Fruit fly (Drosophila melanogaster) whole organism, embryonic: ENCODE data around the gene Idgf3.

Source experiments
- Asciz ChIP-seq: fragments of 200-800 bp; sonication (Bioruptor generic); optimal IDR thresholded peaks from 2 replicates; lab custom pipeline; 2017; ENCODE audit warnings: missing biosample characterization, mild to moderate bottlenecking, missing genetic modification characterization, missing genetic modification reagents
- Blimp-1 ChIP-seq: fragments of 200-800 bp; sonication (Bioruptor generic); optimal IDR thresholded peaks from 3 replicates; lab custom pipeline; 2018; ENCODE audit warnings: missing biosample characterization, missing genetic modification characterization, mild to moderate bottlenecking, moderate library complexity, missing genetic modification reagents
- CG12391 ChIP-seq: fragments of 200-800 bp; sonication (Bioruptor generic); optimal IDR thresholded peaks from 3 replicates; lab custom pipeline; 2018; ENCODE audit warnings: missing biosample characterization, mild to moderate bottlenecking, missing genetic modification characterization, moderate library complexity
- CG13775 ChIP-seq: fragments of 200-800 bp; sonication (Bioruptor generic); optimal IDR thresholded peaks from 3 replicates; lab custom pipeline; 2017; ENCODE audit warnings: missing biosample characterization, mild to moderate bottlenecking, missing genetic modification characterization
- CG13894 ChIP-seq: fragments of 200-800 bp; sonication (Bioruptor generic); optimal IDR thresholded peaks from 3 replicates; lab custom pipeline; 2018; ENCODE audit warnings: missing biosample characterization, mild to moderate bottlenecking, missing genetic modification characterization, moderate library complexity
- CG14710 ChIP-seq: fragments of 200-800 bp; sonication (Bioruptor generic); optimal IDR thresholded peaks from 3 replicates; lab custom pipeline; 2019; ENCODE audit warnings: missing biosample characterization, mild to moderate bottlenecking, missing genetic modification characterization, moderate library complexity
- CG17328 ChIP-seq: fragments of 200-800 bp; sonication (Bioruptor generic); IDR thresholded peaks from 2 replicates; pipeline ENCODE4 v1.3.6; 2022; ENCODE audit warnings: missing biosample characterization, missing genetic modification characterization
- CG17385 ChIP-seq: fragments of 200-800 bp; sonication (Bioruptor generic); optimal IDR thresholded peaks from 3 replicates; lab custom pipeline; 2018; ENCODE audit warnings: missing biosample characterization, mild to moderate bottlenecking, missing genetic modification characterization
- CG17568 ChIP-seq: fragments of 200-800 bp; sonication (Bioruptor generic); optimal IDR thresholded peaks from 2 replicates; lab custom pipeline; 2018; ENCODE audit warnings: missing biosample characterization, mild to moderate bottlenecking, missing genetic modification characterization, moderate library complexity
- CG18619 ChIP-seq: fragments of 200-800 bp; sonication (Bioruptor generic); optimal IDR thresholded peaks from 3 replicates; lab custom pipeline; 2017; ENCODE audit warnings: missing biosample characterization, mild to moderate bottlenecking, missing genetic modification characterization
- CG2120 ChIP-seq: fragments of 200-800 bp; sonication (Bioruptor generic); optimal IDR thresholded peaks from 3 replicates; lab custom pipeline; 2016; ENCODE audit warnings: missing biosample characterization, missing genetic modification characterization
- CG30020 ChIP-seq: fragments of 200-800 bp; optimal IDR thresholded peaks from 2 replicates; lab custom pipeline; 2019; ENCODE audit warnings: missing biosample characterization, mild to moderate bottlenecking, missing genetic modification characterization, moderate library complexity
- CG30403 ChIP-seq: fragments of 200-800 bp; sonication (Bioruptor generic); optimal IDR thresholded peaks from 3 replicates; lab custom pipeline; 2016; ENCODE audit warnings: missing biosample characterization, missing genetic modification characterization
- CG3163 ChIP-seq: fragments of 200-800 bp; sonication (Bioruptor generic); optimal IDR thresholded peaks from 3 replicates; lab custom pipeline; 2016; ENCODE audit warnings: missing biosample characterization, missing genetic modification characterization
- CG3281 ChIP-seq: fragments of 200-800 bp; sonication (Bioruptor generic); optimal IDR thresholded peaks from 3 replicates; lab custom pipeline; 2017; ENCODE audit warnings: missing biosample characterization, mild to moderate bottlenecking, missing genetic modification characterization
- CG34224 ChIP-seq: fragments of 200-800 bp; sonication (Bioruptor generic); IDR thresholded peaks from 3 replicates; pipeline ENCODE4 v1.3.6; 2022; ENCODE audit warnings: missing biosample characterization, missing genetic modification characterization; ENCODE audit not compliant: partially characterized antibody
- CG34376 ChIP-seq: fragments of 200-800 bp; sonication (Bioruptor generic); optimal IDR thresholded peaks from 2 replicates; lab custom pipeline; 2018; ENCODE audit warnings: missing biosample characterization, mild to moderate bottlenecking, missing genetic modification characterization
- CG34422 ChIP-seq: fragments of 200-800 bp; sonication (Bioruptor generic); IDR thresholded peaks from 3 replicates; pipeline ENCODE4 v1.3.6; 2022; ENCODE audit warnings: missing biosample characterization, missing genetic modification characterization
- CG5953 ChIP-seq: fragments of 200-800 bp; sonication (Bioruptor generic); IDR thresholded peaks from 2 replicates; pipeline ENCODE4 v1.3.6; 2022; ENCODE audit warnings: missing biosample characterization, missing genetic modification characterization
- CG6683 ChIP-seq: fragments of 200-800 bp; sonication (Bioruptor generic); optimal IDR thresholded peaks from 2 replicates; lab custom pipeline; 2017; ENCODE audit warnings: missing biosample characterization, mild to moderate bottlenecking, missing genetic modification characterization, missing genetic modification reagents
- CG7928 ChIP-seq: fragments of 200-800 bp; sonication (Bioruptor generic); optimal IDR thresholded peaks from 2 replicates; lab custom pipeline; 2017; ENCODE audit warnings: missing biosample characterization, mild to moderate bottlenecking, missing genetic modification characterization
- CG8281 ChIP-seq: fragments of 200-800 bp; sonication (Bioruptor generic); optimal IDR thresholded peaks from 2 replicates; lab custom pipeline; 2018; ENCODE audit warnings: missing biosample characterization, mild to moderate bottlenecking, missing genetic modification characterization, moderate library complexity
- Deaf1 ChIP-seq: fragments of 200-800 bp; optimal IDR thresholded peaks from 3 replicates; lab custom pipeline; 2019; ENCODE audit warnings: missing biosample characterization, mild to moderate bottlenecking, missing genetic modification characterization, moderate library complexity
- Fer1 ChIP-seq: fragments of 200-800 bp; sonication (Bioruptor generic); optimal IDR thresholded peaks from 2 replicates; lab custom pipeline; 2017; ENCODE audit warnings: missing biosample characterization, mild to moderate bottlenecking, missing genetic modification characterization
- Gsc ChIP-seq: fragments of 200-800 bp; sonication (Bioruptor generic); IDR thresholded peaks from 2 replicates; pipeline ENCODE4 v1.3.6; 2022; ENCODE audit warnings: missing biosample characterization, missing genetic modification characterization
- HHEX ChIP-seq: fragments of 200-800 bp; sonication (Bioruptor generic); optimal IDR thresholded peaks from 3 replicates; lab custom pipeline; 2017; ENCODE audit warnings: missing biosample characterization, mild to moderate bottlenecking, missing genetic modification characterization, missing genetic modification reagents
- Lhr ChIP-seq: fragments of 200-800 bp; sonication (Bioruptor generic); optimal IDR thresholded peaks from 3 replicates; lab custom pipeline; 2017; ENCODE audit warnings: mild to moderate bottlenecking, missing biosample characterization, missing genetic modification reagents, missing genetic modification characterization
- Med ChIP-seq: fragments of 200-800 bp; sonication (Bioruptor generic); peaks from one replicate; lab custom pipeline; 2016; ENCODE audit warnings: missing biosample characterization, missing genetic modification characterization, mild to moderate bottlenecking, inconsistent platforms, moderate library complexity
- Oli ChIP-seq: fragments of 200-800 bp; sonication (Bioruptor generic); optimal IDR thresholded peaks from 2 replicates; lab custom pipeline; 2018; ENCODE audit warnings: missing biosample characterization, mild to moderate bottlenecking, missing genetic modification characterization, moderate library complexity
- Pdp1 ChIP-seq, 2 experiments: fragments of 200-800 bp; sonication (Bioruptor generic); optimal IDR thresholded peaks; 3 replicates each; lab custom pipeline; 2016; ENCODE audit warnings: missing biosample characterization in 2 of 2, missing genetic modification characterization in 2 of 2, mild to moderate bottlenecking in 1 of 2, moderate library complexity in 1 of 2
- Vsx1 ChIP-seq: fragments of 200-800 bp; sonication (Bioruptor generic); optimal IDR thresholded peaks from 2 replicates; lab custom pipeline; 2017; ENCODE audit warnings: missing biosample characterization, mild to moderate bottlenecking, missing genetic modification characterization, missing genetic modification reagents
- Xrp1 ChIP-seq: fragments of 200-800 bp; sonication (Bioruptor generic); IDR thresholded peaks from 2 replicates; pipeline ENCODE4 v1.3.6; 2022; ENCODE audit warnings: missing biosample characterization, missing genetic modification characterization
- ab ChIP-seq: fragments of 200-800 bp; sonication (Bioruptor generic); optimal IDR thresholded peaks from 2 replicates; lab custom pipeline; 2016; ENCODE audit warnings: missing biosample characterization, missing genetic modification characterization
- amos ChIP-seq: fragments of 200-800 bp; sonication (Bioruptor generic); IDR thresholded peaks from 2 replicates; pipeline ENCODE4 v1.3.6; 2022; ENCODE audit warnings: missing biosample characterization, missing genetic modification characterization; ENCODE audit not compliant: partially characterized antibody
- cg ChIP-seq: fragments of 200-800 bp; sonication (Bioruptor generic); optimal IDR thresholded peaks from 3 replicates; lab custom pipeline; 2019; ENCODE audit warnings: missing biosample characterization, mild to moderate bottlenecking, missing genetic modification characterization, moderate library complexity
- dati ChIP-seq: fragments of 200-800 bp; sonication (Bioruptor generic); IDR thresholded peaks from 2 replicates; pipeline ENCODE4 v1.3.6; 2022; ENCODE audit warnings: missing biosample characterization, missing genetic modification characterization
- dimm ChIP-seq: fragments of 200-800 bp; sonication (Bioruptor generic); IDR thresholded peaks from 2 replicates; pipeline ENCODE4 v1.3.6; 2022; ENCODE audit warnings: missing biosample characterization, missing genetic modification characterization
- nmo ChIP-seq: fragments of 200-800 bp; sonication (Bioruptor generic); optimal IDR thresholded peaks from 2 replicates; lab custom pipeline; 2018; ENCODE audit warnings: missing biosample characterization, mild to moderate bottlenecking, missing genetic modification characterization, moderate library complexity
- nom ChIP-seq: fragments of 200-800 bp; sonication (Bioruptor generic); optimal IDR thresholded peaks from 2 replicates; lab custom pipeline; 2017; ENCODE audit warnings: missing biosample characterization, missing genetic modification characterization, mild to moderate bottlenecking, moderate library complexity, missing genetic modification reagents
- pan ChIP-seq, 4 experiments: fragments of >200 bp in 3 of 4; fragments of 200-800 bp in 1 of 4; sonication (Bioruptor generic) in 1 of 4; optimal IDR thresholded peaks in 3 of 4; IDR thresholded peaks in 1 of 4; 2 replicates each; pipeline versions ENCODE4 v1.3.6 to Lab custom; 2017 to 2022; ENCODE audit warnings: missing biosample characterization in 2 of 4, missing genetic modification characterization in 2 of 4, mixed read lengths in 1 of 4
- salm ChIP-seq: fragments of 200-800 bp; sonication (Bioruptor generic); optimal IDR thresholded peaks from 2 replicates; lab custom pipeline; 2018; ENCODE audit warnings: missing biosample characterization, mild to moderate bottlenecking, missing genetic modification characterization
- sisA ChIP-seq: fragments of 200-800 bp; sonication (Bioruptor generic); IDR thresholded peaks from 2 replicates; pipeline ENCODE4 v1.3.6; 2022; ENCODE audit warnings: missing biosample characterization, missing genetic modification characterization
- sna ChIP-seq: fragments of 200-800 bp; sonication (Bioruptor generic); IDR thresholded peaks from 2 replicates; pipeline ENCODE4 v1.3.6; 2022; ENCODE audit warnings: missing biosample characterization, missing genetic modification characterization; ENCODE audit not compliant: partially characterized antibody
- so ChIP-seq: fragments of 200-800 bp; sonication (Bioruptor generic); IDR thresholded peaks from 3 replicates; pipeline ENCODE4 v1.3.6; 2022; ENCODE audit warnings: missing biosample characterization, missing genetic modification characterization
- sug ChIP-seq: fragments of 200-800 bp; optimal IDR thresholded peaks from 2 replicates; lab custom pipeline; 2019; ENCODE audit warnings: missing biosample characterization, mild to moderate bottlenecking, missing genetic modification characterization, moderate library complexity

Idgf3 gene

dm6 chr2L:16442620-16443019 is 8.1 kb upstream of the Idgf3 start:
- TF ChIP-seq Asciz (GFP tag; lab: Kevin White, UChicago) (no peak), CG8281 (tag; lab: Kevin White, UChicago) (peak; percentile 90)
- TF ChIP-seq, all 482 proteins: peak for 1

- no peak for TF ChIP-seq Oli (tag; lab: Kevin White, UChicago)
- TF ChIP-seq ab (GFP tag; lab: Kevin White, UChicago) = no peak
- peak; percentile 46 for TF ChIP-seq sug (tag; lab: Kevin White, UChicago)
- no peak for TF ChIP-seq Xrp1 (GFP tag; lab: Robert Waterston, UW)
- no peak for TF ChIP-seq CG5953 (GFP tag; lab: Robert Waterston, UW)
- TF ChIP-seq pan (optimal IDR thresholded peaks at IDR 0.05; lab: Kevin White, UChicago) = no peak
- no peak for TF ChIP-seq pan (GFP tag; optimal IDR thresholded peaks at IDR 0.05 in 1 of 2, IDR thresholded peaks at IDR 0.05 in 1 of 2)
- TF ChIP-seq sisA (GFP tag; lab: Robert Waterston, UW) = no peak
- no peak for TF ChIP-seq CG13775 (GFP tag; lab: Kevin White, UChicago)
- peak; percentile 5 for TF ChIP-seq CG13894 (tag; lab: Kevin White, UChicago)
- TF ChIP-seq CG7928 (GFP tag; lab: Kevin White, UChicago) = no peak
- TF ChIP-seq CG34376 = peak; percentile 83
- no peak for TF ChIP-seq CG17385 (GFP tag; lab: Kevin White, UChicago)
- no peak for TF ChIP-seq so (GFP tag; lab: Robert Waterston, UW)
- no peak for TF ChIP-seq dimm (GFP tag; lab: Robert Waterston, UW)
- no peak for TF ChIP-seq CG18619
Observed at dm6 chr2L:16445034-16445433, 5.7 kb upstream of the Idgf3 start, which contains the start of gene Idgf1. Idgf1 (plus strand) TSS chr2L:16445278.

- TF ChIP-seq Lhr (GFP tag; lab: Kevin White, UChicago) = no peak
- peak; percentile 61 for TF ChIP-seq CG34376
- TF ChIP-seq Fer1 (GFP tag; lab: Kevin White, UChicago) = no peak
- no peak for TF ChIP-seq CG6683 (GFP tag; lab: Kevin White, UChicago)
- TF ChIP-seq Gsc (GFP tag; lab: Robert Waterston, UW) = no peak
- no peak for TF ChIP-seq sna (GFP tag; lab: Robert Waterston, UW)
- TF ChIP-seq CG30020 = no peak
- TF ChIP-seq CG30403 (GFP tag; lab: Kevin White, UChicago) = no peak
- no peak for TF ChIP-seq amos
- TF ChIP-seq Blimp-1 (GFP tag; lab: Kevin White, UChicago) = peak; percentile 60
- TF ChIP-seq CG12391 (tag; lab: Kevin White, UChicago) = no peak
- no peak for TF ChIP-seq CG34422 (GFP tag; lab: Robert Waterston, UW)
- no peak for TF ChIP-seq cg (GFP tag; lab: Kevin White, UChicago)
- no peak for TF ChIP-seq salm (tag; lab: Kevin White, UChicago)
- TF ChIP-seq pan (optimal IDR thresholded peaks at IDR 0.05; lab: Kevin White, UChicago) = no peak
- TF ChIP-seq pan (GFP tag; optimal IDR thresholded peaks at IDR 0.05 in 1 of 2, IDR thresholded peaks at IDR 0.05 in 1 of 2) = no peak
- TF ChIP-seq Pdp1 (GFP tag; optimal IDR thresholded peaks at IDR 0.05; lab: Kevin White, UChicago) = peak in 1 of 2 experiments; percentile 23
- TF ChIP-seq CG17328 (GFP tag; lab: Robert Waterston, UW) = no peak
- TF ChIP-seq nom (GFP tag; lab: Kevin White, UChicago) = no peak
- no peak for TF ChIP-seq CG3163
- peak; percentile 34 for TF ChIP-seq sug (tag; lab: Kevin White, UChicago)
- TF ChIP-seq CG2120 (GFP tag; lab: Kevin White, UChicago) = no peak
- no peak for TF ChIP-seq CG3281
- TF ChIP-seq CG17568 (GFP tag; lab: Kevin White, UChicago) = no peak
- no peak for TF ChIP-seq nmo (GFP tag; lab: Kevin White, UChicago)
- no peak for TF ChIP-seq dati (GFP tag; lab: Robert Waterston, UW)
- TF ChIP-seq Vsx1 = no peak
- TF ChIP-seq CG14710 (tag; lab: Kevin White, UChicago) = no peak
- TF ChIP-seq CG34224 (GFP tag; lab: Robert Waterston, UW) = no peak
- TF ChIP-seq Deaf1 (tag; lab: Kevin White, UChicago) = peak; percentile 69
- no peak for TF ChIP-seq HHEX
- peak; percentile 30 for TF ChIP-seq Med (GFP tag; lab: Kevin White, UChicago)
Observed at dm6 chr2L:16446975-16447509, 3.7 kb upstream of the Idgf3 start, which contains the start of gene Idgf2. Idgf2 (plus strand) TSS chr2L:16447330.
